Worm (Caenorhabditis elegans) whole organism, L3 larva: ENCODE measurements around the gene ZC204.12.

Experiments used
- R02D3.7 ChIP-seq: fragments of 150-350 bp; optimal IDR thresholded peaks from 2 replicates; lab custom pipeline; 2014; ENCODE audit warnings: missing biosample characterization, missing genetic modification characterization
- ZK546.5 ChIP-seq: sonication (generic microtip); optimal IDR thresholded peaks from 2 replicates; lab custom pipeline; 2017; ENCODE audit warnings: missing biosample characterization, missing genetic modification characterization
- ceh-16 ChIP-seq: sonication (generic microtip); optimal IDR thresholded peaks from 2 replicates; lab custom pipeline; 2017; ENCODE audit warnings: missing biosample characterization, missing genetic modification characterization
- ceh-28 ChIP-seq: fragments of 150-350 bp; optimal IDR thresholded peaks from 2 replicates; lab custom pipeline; 2014; ENCODE audit warnings: missing biosample characterization, missing genetic modification reagents, missing genetic modification characterization
- ceh-82 ChIP-seq: fragments of 150-350 bp; optimal IDR thresholded peaks from 2 replicates; lab custom pipeline; 2014; ENCODE audit warnings: missing biosample characterization, missing genetic modification characterization
- ceh-9 ChIP-seq: sonication (generic microtip); optimal IDR thresholded peaks from 2 replicates; lab custom pipeline; 2018; ENCODE audit warnings: missing biosample characterization, missing genetic modification characterization
- daf-12 ChIP-seq: fragments of 150-350 bp; optimal IDR thresholded peaks from 2 replicates; lab custom pipeline; 2014; ENCODE audit warnings: missing biosample characterization, missing genetic modification reagents, missing genetic modification characterization
- egl-5 ChIP-seq: fragments of 150-350 bp; optimal IDR thresholded peaks from 2 replicates; lab custom pipeline; 2017; ENCODE audit warnings: missing biosample characterization, missing genetic modification reagents, missing genetic modification characterization, inconsistent platforms
- elt-2 ChIP-seq: sonication (generic microtip); optimal IDR thresholded peaks from 2 replicates; lab custom pipeline; 2016; ENCODE audit warnings: missing genetic modification reagents, mild to moderate bottlenecking, missing genetic modification characterization, missing compliant biosample characterization
- elt-3 ChIP-seq, 3 experiments: fragments of 150-350 bp in 1 of 3; sonication (generic microtip) in 2 of 3; optimal IDR thresholded peaks; 2 replicates in 2 of 3; 4 replicates in 1 of 3; lab custom pipeline; 2014 to 2017; ENCODE audit warnings: missing biosample characterization in 3 of 3, missing genetic modification characterization in 3 of 3
- eor-1 ChIP-seq, 2 experiments: fragments of 150-350 bp; optimal IDR thresholded peaks; 2 replicates each; lab custom pipeline; 2014 to 2018; ENCODE audit warnings: missing biosample characterization in 2 of 2, missing genetic modification characterization in 2 of 2
- fkh-10 ChIP-seq: sonication (generic microtip); optimal IDR thresholded peaks from 2 replicates; lab custom pipeline; 2017; ENCODE audit warnings: missing biosample characterization, missing genetic modification reagents, missing genetic modification characterization
- fkh-2 ChIP-seq: fragments of 150-350 bp; optimal IDR thresholded peaks from 2 replicates; lab custom pipeline; 2014; ENCODE audit warnings: missing biosample characterization, missing genetic modification reagents, missing genetic modification characterization
- fos-1 ChIP-seq: fragments of 150-350 bp; optimal IDR thresholded peaks from 2 replicates; lab custom pipeline; 2014; ENCODE audit warnings: missing biosample characterization, missing genetic modification characterization
- hmg-11 ChIP-seq: sonication (generic microtip); optimal IDR thresholded peaks from 2 replicates; lab custom pipeline; 2016; ENCODE audit warnings: missing genetic modification characterization, missing compliant biosample characterization
- jun-1 ChIP-seq: fragments of 150-350 bp; optimal IDR thresholded peaks from 2 replicates; lab custom pipeline; 2014; ENCODE audit warnings: missing biosample characterization, missing genetic modification reagents, missing genetic modification characterization
- lsy-12 ChIP-seq: sonication (generic microtip); optimal IDR thresholded peaks from 2 replicates; lab custom pipeline; 2016; ENCODE audit warnings: mild to moderate bottlenecking, missing genetic modification characterization, missing compliant biosample characterization
- mdl-1 ChIP-seq: fragments of 150-350 bp; optimal IDR thresholded peaks from 2 replicates; lab custom pipeline; 2014; ENCODE audit warnings: missing biosample characterization, missing genetic modification characterization
- mml-1 ChIP-seq: fragments of 150-350 bp; sonication (generic microtip); optimal IDR thresholded peaks from 3 replicates; lab custom pipeline; 2014; ENCODE audit warnings: missing biosample characterization, missing genetic modification characterization
- nfya-1 ChIP-seq: sonication (generic microtip); optimal IDR thresholded peaks from 2 replicates; lab custom pipeline; 2017; ENCODE audit warnings: missing genetic modification characterization, mild to moderate bottlenecking, missing compliant biosample characterization, antibody characterized with exemption, moderate library complexity; ENCODE audit not compliant: insufficient read depth
- nhr-11 ChIP-seq: fragments of 150-350 bp; optimal IDR thresholded peaks from 2 replicates; lab custom pipeline; 2014; ENCODE audit warnings: missing biosample characterization, missing genetic modification characterization
- nhr-28 ChIP-seq: fragments of 150-350 bp; optimal IDR thresholded peaks from 2 replicates; lab custom pipeline; 2014; ENCODE audit warnings: missing biosample characterization, missing genetic modification characterization
- nhr-43 ChIP-seq: sonication (generic microtip); optimal IDR thresholded peaks from 2 replicates; lab custom pipeline; 2016; ENCODE audit warnings: mild to moderate bottlenecking, missing genetic modification characterization, missing compliant biosample characterization; ENCODE audit not compliant: poor library complexity, severe bottlenecking
- nhr-67 ChIP-seq: fragments of 150-350 bp; optimal IDR thresholded peaks from 2 replicates; lab custom pipeline; 2014; ENCODE audit warnings: missing biosample characterization, missing genetic modification characterization
- nhr-77 ChIP-seq: fragments of 150-350 bp; optimal IDR thresholded peaks from 2 replicates; lab custom pipeline; 2014; ENCODE audit warnings: missing biosample characterization, missing genetic modification characterization
- pqm-1 ChIP-seq: fragments of 150-350 bp; optimal IDR thresholded peaks from 2 replicates; lab custom pipeline; 2017; ENCODE audit warnings: missing biosample characterization, missing genetic modification characterization, inconsistent platforms
- sea-2 ChIP-seq: fragments of 150-350 bp; sonication (generic microtip); optimal IDR thresholded peaks from 4 replicates; lab custom pipeline; 2014; ENCODE audit warnings: missing biosample characterization, missing genetic modification reagents, missing genetic modification characterization
- snpc-4 ChIP-seq: fragments of 150-350 bp; optimal IDR thresholded peaks from 2 replicates; lab custom pipeline; 2014; ENCODE audit warnings: missing biosample characterization, missing genetic modification characterization
- tbx-2 ChIP-seq: sonication (generic microtip); optimal IDR thresholded peaks from 2 replicates; lab custom pipeline; 2016; ENCODE audit warnings: mild to moderate bottlenecking, missing genetic modification characterization, missing compliant biosample characterization
- unc-39 ChIP-seq: sonication (generic microtip); optimal IDR thresholded peaks from 4 replicates; lab custom pipeline; 2017; ENCODE audit warnings: missing biosample characterization, missing genetic modification characterization
- unc-62 ChIP-seq: fragments of 150-350 bp; sonication (generic microtip); optimal IDR thresholded peaks from 4 replicates; lab custom pipeline; 2014; ENCODE audit warnings: missing biosample characterization, missing genetic modification reagents, missing genetic modification characterization
- zag-1 ChIP-seq: fragments of 150-350 bp; optimal IDR thresholded peaks from 2 replicates; lab custom pipeline; 2014; ENCODE audit warnings: missing biosample characterization, missing genetic modification characterization
- ztf-11 ChIP-seq: fragments of 150-350 bp; optimal IDR thresholded peaks from 2 replicates; lab custom pipeline; 2014; ENCODE audit warnings: missing biosample characterization, missing genetic modification characterization

The ZC204.12 gene

ce11 chrII:1657202-1657601 is at the start of gene ZC204.12:
Gene ZC204.12, minus strand, starts transcription at chrII:1657302.
- TF ChIP-seq jun-1 (tag; lab: Kevin White, UChicago) (no peak), nhr-11 (tag; lab: Kevin White, UChicago) (no peak), snpc-4 (no peak), fkh-10 (GFP tag; lab: Kevin White, UChicago) (no peak), zag-1 (no peak)
- TF ChIP-seq, all 47 proteins: peak for 0

- TF ChIP-seq hmg-11 (tag; lab: Kevin White, UChicago) (no peak), ceh-9 (no peak), mdl-1 (tag; lab: Kevin White, UChicago) (no peak), nfya-1 (tag; lab: Kevin White, UChicago) (no peak)
Observed at ce11 chrII:1706385-1706784, 49.3 kb upstream of the ZC204.12 start, which contains the start of gene sdz-18. Gene sdz-18, minus strand, starts transcription at chrII:1706485.

- no peak for TF ChIP-seq ceh-82 (tag; lab: Kevin White, UChicago)
- no peak for TF ChIP-seq fkh-10 (GFP tag; lab: Kevin White, UChicago)
- TF ChIP-seq lsy-12, result no peak
- no peak for TF ChIP-seq mml-1 (tag; lab: Kevin White, UChicago)
- no peak for TF ChIP-seq ZK546.5 (tag; lab: Kevin White, UChicago)
- no peak for TF ChIP-seq egl-5 (tag; lab: Kevin White, UChicago)
- TF ChIP-seq R02D3.7 (tag; lab: Kevin White, UChicago), result no peak
- TF ChIP-seq eor-1 (tag; optimal IDR thresholded peaks at IDR 0.05; lab: Kevin White, UChicago), result no peak
- TF ChIP-seq jun-1 (tag; lab: Kevin White, UChicago), result no peak
- TF ChIP-seq nhr-28 (tag; lab: Kevin White, UChicago), result no peak
- TF ChIP-seq ceh-28 (tag; lab: Kevin White, UChicago), result no peak
Observed at ce11 chrII:1703363-1703762, 46.3 kb upstream of the ZC204.12 start, which contains the start of gene fbxb-47. Gene fbxb-47, minus strand, starts transcription at chrII:1703463.

ce11 chrII:1695861-1696260 is 38.8 kb upstream of the ZC204.12 start, which contains the start of gene F58E1.13:
Gene F58E1.13, minus strand, starts transcription at chrII:1695872.
- TF ChIP-seq fos-1 (tag; lab: Kevin White, UChicago) (no peak), nhr-67 (tag; lab: Kevin White, UChicago) (no peak), ztf-11 (tag; lab: Kevin White, UChicago) (no peak), nhr-43 (no peak), nhr-11 (tag; lab: Kevin White, UChicago) (no peak), pqm-1 (tag; lab: Kevin White, UChicago) (no peak), ceh-16 (no peak), unc-62 (GFP tag; lab: Kevin White, UChicago) (no peak), unc-39 (no peak), ZK546.5 (tag; lab: Kevin White, UChicago) (no peak), jun-1 (tag; lab: Kevin White, UChicago) (no peak), daf-12 (tag; lab: Kevin White, UChicago) (no peak), fkh-2 (tag; lab: Kevin White, UChicago) (no peak), nhr-28 (tag; lab: Kevin White, UChicago) (no peak), elt-2 (no peak), sea-2 (GFP tag; lab: Kevin White, UChicago) (no peak), snpc-4 (no peak), zag-1 (no peak), hmg-11 (tag; lab: Kevin White, UChicago) (no peak)

ce11 chrII:1694530-1694929 is 37.4 kb upstream of the ZC204.12 start, which contains the start of gene fbxc-26:
Gene fbxc-26, minus strand, starts transcription at chrII:1694630.
- TF ChIP-seq fkh-2 (tag; lab: Kevin White, UChicago) (no peak), egl-5 (tag; lab: Kevin White, UChicago) (no peak), elt-2 (no peak), snpc-4 (no peak), nhr-77 (tag; lab: Kevin White, UChicago) (no peak), fos-1 (tag; lab: Kevin White, UChicago) (no peak), R02D3.7 (tag; lab: Kevin White, UChicago) (no peak), elt-3 (tag; optimal IDR thresholded peaks at IDR 0.05; lab: Kevin White, UChicago) (no peak), tbx-2 (tag; lab: Kevin White, UChicago) (no peak), ceh-82 (tag; lab: Kevin White, UChicago) (no peak), ceh-28 (tag; lab: Kevin White, UChicago) (no peak), jun-1 (tag; lab: Kevin White, UChicago) (no peak)
